Worm (Caenorhabditis elegans) whole organism, L1 larva: ENCODE data around the gene F17C11.13.

Source experiments
- C16A3.4 ChIP-seq: fragments of 150-350 bp; optimal IDR thresholded peaks from 2 replicates; lab custom pipeline; 2014; ENCODE audit warnings: missing biosample characterization, missing genetic modification characterization
- Y116A8C.19 ChIP-seq: sonication (generic microtip); optimal IDR thresholded peaks from 2 replicates; lab custom pipeline; 2016; ENCODE audit warnings: missing compliant biosample characterization, missing genetic modification characterization, borderline replicate concordance
- aha-1 ChIP-seq: fragments of 150-350 bp; optimal IDR thresholded peaks from 2 replicates; lab custom pipeline; 2014; ENCODE audit warnings: missing biosample characterization, missing genetic modification characterization
- aly-2 ChIP-seq: fragments of 150-350 bp; optimal IDR thresholded peaks from 2 replicates; lab custom pipeline; 2014; ENCODE audit warnings: missing biosample characterization, missing genetic modification characterization
- ceh-63 ChIP-seq: fragments of 200-800 bp; sonication (Bioruptor generic); optimal IDR thresholded peaks from 2 replicates; lab custom pipeline; 2018; ENCODE audit warnings: mild to moderate bottlenecking, missing genetic modification characterization, missing compliant biosample characterization
- ceh-8 ChIP-seq: fragments of 200-800 bp; sonication (Bioruptor generic); optimal IDR thresholded peaks from 2 replicates; lab custom pipeline; 2018; ENCODE audit warnings: mild to moderate bottlenecking, missing genetic modification characterization, moderate library complexity, missing compliant biosample characterization
- ceh-88 ChIP-seq: fragments of 200-800 bp; sonication (Bioruptor generic); IDR thresholded peaks from 2 replicates; pipeline ENCODE4 v1.3.6; 2022; ENCODE audit warnings: missing genetic modification characterization, missing compliant biosample characterization
- ceh-90 ChIP-seq: sonication (generic microtip); optimal IDR thresholded peaks from 2 replicates; lab custom pipeline; 2016; ENCODE audit warnings: missing genetic modification characterization, missing compliant biosample characterization
- dsc-1 ChIP-seq: sonication (generic microtip); optimal IDR thresholded peaks from 2 replicates; lab custom pipeline; 2016; ENCODE audit warnings: mild to moderate bottlenecking, missing genetic modification characterization, missing compliant biosample characterization
- efl-1 ChIP-seq, 4 experiments: fragments of 150-350 bp; optimal IDR thresholded peaks in 3 of 4; peaks in 1 of 4; 1 replicate in 1 of 4; 2 replicates in 3 of 4; lab custom pipeline; 2014; ENCODE audit warnings: missing biosample characterization in 2 of 4, missing genetic modification characterization in 2 of 4, missing genetic modification reagents in 2 of 4
- efl-3 ChIP-seq: fragments of 200-800 bp; sonication (Bioruptor generic); optimal IDR thresholded peaks from 2 replicates; lab custom pipeline; 2018; ENCODE audit warnings: mild to moderate bottlenecking, missing genetic modification characterization, missing compliant biosample characterization
- elt-2 ChIP-seq: sonication (generic microtip); optimal IDR thresholded peaks from 2 replicates; lab custom pipeline; 2016; ENCODE audit warnings: missing genetic modification characterization, mild to moderate bottlenecking, inconsistent platforms, missing compliant biosample characterization, missing genetic modification reagents
- fkh-10 ChIP-seq: sonication (generic microtip); optimal IDR thresholded peaks from 2 replicates; lab custom pipeline; 2017; ENCODE audit warnings: missing biosample characterization, missing genetic modification reagents, missing genetic modification characterization
- fkh-8 ChIP-seq: sonication (generic microtip); optimal IDR thresholded peaks from 2 replicates; lab custom pipeline; 2016; ENCODE audit warnings: mild to moderate bottlenecking, missing genetic modification characterization, missing compliant biosample characterization
- grh-1 ChIP-seq: fragments of 200-800 bp; sonication (Bioruptor generic); IDR thresholded peaks from 2 replicates; pipeline ENCODE4 v1.3.6; 2022; ENCODE audit warnings: missing genetic modification reagents, missing genetic modification characterization, missing compliant biosample characterization
- hlh-17 ChIP-seq: fragments of 200-800 bp; sonication (Bioruptor generic); optimal IDR thresholded peaks from 2 replicates; lab custom pipeline; 2018; ENCODE audit warnings: missing genetic modification characterization, mild to moderate bottlenecking, missing compliant biosample characterization, moderate library complexity, borderline replicate concordance
- hlh-4 ChIP-seq: sonication (generic microtip); optimal IDR thresholded peaks from 2 replicates; lab custom pipeline; 2016; ENCODE audit warnings: mild to moderate bottlenecking, missing genetic modification characterization, missing compliant biosample characterization
- lin-13 ChIP-seq: fragments of 150-350 bp; optimal IDR thresholded peaks from 2 replicates; lab custom pipeline; 2014; ENCODE audit warnings: missing biosample characterization, missing genetic modification reagents, missing genetic modification characterization
- lin-14 ChIP-seq: fragments of 200-800 bp; sonication (Bioruptor generic); optimal IDR thresholded peaks from 2 replicates; lab custom pipeline; 2018; ENCODE audit warnings: mild to moderate bottlenecking, missing genetic modification characterization, moderate library complexity, missing compliant biosample characterization
- lin-35 ChIP-seq, 2 experiments: fragments of 150-350 bp; optimal IDR thresholded peaks; 2 replicates each; lab custom pipeline; 2014; ENCODE audit warnings: missing biosample characterization in 2 of 2, missing genetic modification characterization in 2 of 2, missing genetic modification reagents in 2 of 2
- lin-39 ChIP-seq: fragments of 150-350 bp; optimal IDR thresholded peaks from 2 replicates; lab custom pipeline; 2014; ENCODE audit warnings: missing biosample characterization, missing genetic modification reagents, missing genetic modification characterization
- mab-9 ChIP-seq: fragments of 200-800 bp; sonication (Bioruptor generic); IDR thresholded peaks from 2 replicates; pipeline ENCODE4 v1.3.6; 2022; ENCODE audit warnings: missing genetic modification reagents, missing genetic modification characterization, missing compliant biosample characterization
- mef-2 ChIP-seq: fragments of 150-350 bp; optimal IDR thresholded peaks from 2 replicates; lab custom pipeline; 2014; ENCODE audit warnings: missing biosample characterization, missing genetic modification characterization
- mep-1 ChIP-seq: fragments of 150-350 bp; optimal IDR thresholded peaks from 2 replicates; lab custom pipeline; 2014; ENCODE audit warnings: missing biosample characterization, missing genetic modification characterization
- nhr-19 ChIP-seq: fragments of 200-800 bp; sonication (Bioruptor generic); conservative IDR thresholded peaks from 2 replicates; pipeline ENCODE4 v1.3.6; 2022; ENCODE audit warnings: missing genetic modification characterization, missing compliant biosample characterization
- nhr-20 ChIP-seq: sonication (generic microtip); optimal IDR thresholded peaks from 2 replicates; lab custom pipeline; 2016; ENCODE audit warnings: mild to moderate bottlenecking, missing genetic modification characterization, missing compliant biosample characterization
- nhr-47 ChIP-seq: sonication (generic microtip); optimal IDR thresholded peaks from 2 replicates; lab custom pipeline; 2016; ENCODE audit warnings: mild to moderate bottlenecking, missing genetic modification characterization, moderate library complexity, missing compliant biosample characterization
- nhr-71 ChIP-seq: sonication (generic microtip); optimal IDR thresholded peaks from 2 replicates; lab custom pipeline; 2016; ENCODE audit warnings: mild to moderate bottlenecking, missing genetic modification characterization, moderate library complexity, missing compliant biosample characterization
- nhr-76 ChIP-seq: sonication (generic microtip); optimal IDR thresholded peaks from 2 replicates; lab custom pipeline; 2017; ENCODE audit warnings: missing biosample characterization, missing genetic modification characterization
- pqm-1 ChIP-seq: sonication (generic microtip); optimal IDR thresholded peaks from 3 replicates; lab custom pipeline; 2017; ENCODE audit warnings: missing biosample characterization, missing genetic modification characterization
- snu-23 ChIP-seq: sonication (generic microtip); optimal IDR thresholded peaks from 2 replicates; lab custom pipeline; 2016; ENCODE audit warnings: missing genetic modification characterization, missing compliant biosample characterization
- sup-37 ChIP-seq: fragments of 200-800 bp; sonication (Bioruptor generic); optimal IDR thresholded peaks from 2 replicates; lab custom pipeline; 2018; ENCODE audit warnings: mild to moderate bottlenecking, missing genetic modification characterization, missing compliant biosample characterization
- tbx-2 ChIP-seq: sonication (generic microtip); optimal IDR thresholded peaks from 2 replicates; lab custom pipeline; 2016; ENCODE audit warnings: missing genetic modification characterization, missing compliant biosample characterization
- tlp-1 ChIP-seq: fragments of 150-350 bp; optimal IDR thresholded peaks from 2 replicates; lab custom pipeline; 2014; ENCODE audit warnings: missing biosample characterization, missing genetic modification characterization
- unc-62 ChIP-seq: fragments of 150-350 bp; optimal IDR thresholded peaks from 2 replicates; lab custom pipeline; 2014; ENCODE audit warnings: missing biosample characterization, missing genetic modification reagents, missing genetic modification characterization
- unc-86 ChIP-seq: sonication (generic microtip); optimal IDR thresholded peaks from 2 replicates; lab custom pipeline; 2016; ENCODE audit warnings: missing genetic modification characterization, missing compliant biosample characterization
- zag-1 ChIP-seq: fragments of 150-350 bp; optimal IDR thresholded peaks from 2 replicates; lab custom pipeline; 2014; ENCODE audit warnings: missing biosample characterization, missing genetic modification characterization
- zip-4 ChIP-seq: fragments of 200-800 bp; sonication (Bioruptor generic); optimal IDR thresholded peaks from 2 replicates; lab custom pipeline; 2018; ENCODE audit warnings: mild to moderate bottlenecking, missing genetic modification characterization, moderate library complexity, missing compliant biosample characterization
- ztf-4 ChIP-seq: fragments of 150-350 bp; optimal IDR thresholded peaks from 2 replicates; lab custom pipeline; 2014; ENCODE audit warnings: missing biosample characterization, missing genetic modification characterization

Gene F17C11.13

ce11 chrV:10940571-10940991 lies 15.1 kb upstream of the F17C11.13 start (continued):
- TF ChIP-seq tbx-2 (tag; lab: Kevin White, UChicago) (peak; percentile 24), lin-35 (GFP tag; optimal IDR thresholded peaks at IDR 0.05; lab: Kevin White, UChicago) (peak; percentile 43 to 61), snu-23 (GFP tag; lab: Kevin White, UChicago) (peak; percentile 78), mef-2 (no peak), pqm-1 (tag; lab: Kevin White, UChicago) (peak; percentile 16), nhr-47 (tag; lab: Kevin White, UChicago) (peak; percentile 57), mab-9 (no peak), zag-1 (no peak), zip-4 (GFP tag; lab: Kevin White, UChicago) (peak; percentile 71), nhr-76 (no peak), grh-1 (GFP tag; lab: Robert Waterston, UW) (no peak), unc-62 (GFP tag; lab: Kevin White, UChicago) (no peak), efl-3 (GFP tag; lab: Kevin White, UChicago) (no peak), ceh-63 (GFP tag; lab: Kevin White, UChicago) (no peak), Y116A8C.19 (no peak), C16A3.4 (peak; percentile 62), hlh-4 (tag; lab: Kevin White, UChicago) (no peak), hlh-17 (GFP tag; lab: Kevin White, UChicago) (no peak), aha-1 (tag; lab: Kevin White, UChicago) (no peak), aly-2 (peak; percentile 6), dsc-1 (tag; lab: Kevin White, UChicago) (peak; percentile 11), ceh-88 (GFP tag; lab: Robert Waterston, UW) (no peak), ceh-8 (GFP tag; lab: Kevin White, UChicago) (no peak), nhr-19 (GFP tag; lab: Robert Waterston, UW) (peak; percentile 66), lin-13 (GFP tag; lab: Kevin White, UChicago) (no peak), lin-39 (tag; lab: Kevin White, UChicago) (no peak), tlp-1 (tag; lab: Kevin White, UChicago) (no peak), mep-1 (tag; lab: Kevin White, UChicago) (peak; percentile 79), fkh-10 (GFP tag; lab: Kevin White, UChicago) (peak; percentile 18), sup-37 (GFP tag; lab: Kevin White, UChicago) (no peak), elt-2 (tag; lab: Kevin White, UChicago) (peak; percentile 95), unc-86 (no peak), nhr-20 (tag; lab: Kevin White, UChicago) (peak; percentile 73), fkh-8 (tag; lab: Kevin White, UChicago) (peak; percentile 7), nhr-71 (tag; lab: Kevin White, UChicago) (peak; percentile 83), ztf-4 (peak; percentile 16)

DNA sequence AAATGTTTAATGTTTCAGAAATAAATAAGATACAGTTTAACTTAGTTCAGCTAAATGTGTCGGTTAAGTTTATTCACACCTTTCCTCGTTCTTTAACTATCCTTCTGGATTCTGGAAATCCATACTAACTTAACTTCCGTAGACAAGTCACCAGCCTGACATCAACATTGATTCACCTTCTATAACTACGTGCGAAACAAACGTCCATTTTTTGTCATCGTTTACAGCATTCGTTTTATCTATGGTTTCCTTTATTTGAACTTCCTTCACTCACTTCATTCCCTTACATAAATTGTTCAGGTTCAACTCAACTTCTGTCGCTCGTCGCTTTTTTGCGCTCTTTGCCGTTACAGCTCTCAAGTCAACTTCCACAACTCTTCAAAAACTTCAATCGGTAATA lies 14.6 kb upstream of the F17C11.13 start, which contains the start of gene F17C11.26:
TSS of gene F17C11.26 (plus strand) at position 301 of the 400 bp plus-strand sequence.
- TF ChIP-seq sup-37 (GFP tag; lab: Kevin White, UChicago) (no peak), ceh-90 (no peak), Y116A8C.19 (no peak)

DNA sequence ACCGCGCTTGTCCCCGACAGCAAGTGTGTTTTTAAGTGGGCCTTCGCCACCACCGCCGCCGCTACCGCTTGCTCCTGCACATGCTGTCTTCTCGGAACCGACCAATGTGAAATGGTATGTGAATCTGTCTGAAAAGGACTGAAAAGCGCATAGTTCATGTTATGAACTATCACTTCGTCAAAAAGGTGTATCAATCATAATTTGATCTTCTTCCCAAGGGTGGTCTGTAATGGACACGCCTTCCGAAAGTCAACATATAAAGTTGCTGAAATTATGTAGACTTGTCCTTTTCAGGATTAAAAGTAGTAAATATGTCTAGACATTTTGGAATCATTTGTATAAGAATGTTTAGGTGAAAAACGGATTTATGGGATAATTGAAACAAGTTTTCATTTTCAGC lies 13.6 kb upstream of the F17C11.13 start, which contains the start of gene zip-9:
TSS of gene zip-9 (plus strand) at position 301 of the 400 bp plus-strand sequence.
- TF ChIP-seq lin-14 (no peak), efl-1 (optimal IDR thresholded peaks at IDR 0.05; lab: Kevin White, UChicago) (no peak), efl-1 (GFP tag; optimal IDR thresholded peaks at IDR 0.05 in 1 of 2; lab: Kevin White, UChicago) (peak in 1 of 2 experiments; percentile 20)
